Fruit fly (Drosophila melanogaster) whole organism, embryonic: ENCODE data around the gene CG10431.
A peak's percentile ranks its signal among the peaks of the same experiment; 100 is the strongest.

ENCODE experiments used
- B-H1 ChIP-seq: fragments of 200-800 bp; sonication (Bioruptor generic); IDR thresholded peaks from 3 replicates; pipeline ENCODE4 v1.3.6; 2022; ENCODE audit warnings: missing biosample characterization, missing genetic modification characterization
- Blimp-1 ChIP-seq: fragments of 200-800 bp; sonication (Bioruptor generic); optimal IDR thresholded peaks from 3 replicates; lab custom pipeline; 2018; ENCODE audit warnings: missing biosample characterization, missing genetic modification characterization, mild to moderate bottlenecking, moderate library complexity, missing genetic modification reagents
- BtbVII ChIP-seq: fragments of 200-800 bp; sonication (Bioruptor generic); optimal IDR thresholded peaks from 3 replicates; lab custom pipeline; 2017; ENCODE audit warnings: missing biosample characterization, mild to moderate bottlenecking, missing genetic modification characterization
- CG10147 ChIP-seq: fragments of 200-800 bp; sonication (Bioruptor generic); optimal IDR thresholded peaks from 2 replicates; lab custom pipeline; 2019; ENCODE audit warnings: missing biosample characterization, mild to moderate bottlenecking, missing genetic modification characterization, moderate library complexity
- CG11398 ChIP-seq: fragments of 200-800 bp; sonication (Bioruptor generic); optimal IDR thresholded peaks from 2 replicates; lab custom pipeline; 2016; ENCODE audit warnings: missing biosample characterization, missing genetic modification characterization
- CG12071 ChIP-seq: fragments of 200-800 bp; sonication (Bioruptor generic); optimal IDR thresholded peaks from 3 replicates; lab custom pipeline; 2018; ENCODE audit warnings: missing biosample characterization, mild to moderate bottlenecking, missing genetic modification characterization
- CG12744 ChIP-seq: fragments of 200-800 bp; sonication (Bioruptor generic); optimal IDR thresholded peaks from 2 replicates; lab custom pipeline; 2016; ENCODE audit warnings: missing biosample characterization, missing genetic modification characterization
- CG13894 ChIP-seq: fragments of 200-800 bp; sonication (Bioruptor generic); optimal IDR thresholded peaks from 3 replicates; lab custom pipeline; 2018; ENCODE audit warnings: missing biosample characterization, mild to moderate bottlenecking, missing genetic modification characterization, moderate library complexity
- CG17385 ChIP-seq: fragments of 200-800 bp; sonication (Bioruptor generic); optimal IDR thresholded peaks from 3 replicates; lab custom pipeline; 2018; ENCODE audit warnings: missing biosample characterization, mild to moderate bottlenecking, missing genetic modification characterization
- CG18476 ChIP-seq: fragments of 200-800 bp; sonication (Bioruptor generic); optimal IDR thresholded peaks from 2 replicates; lab custom pipeline; 2016; ENCODE audit warnings: missing biosample characterization, mild to moderate bottlenecking, missing genetic modification characterization
- CG18619 ChIP-seq: fragments of 200-800 bp; sonication (Bioruptor generic); optimal IDR thresholded peaks from 3 replicates; lab custom pipeline; 2017; ENCODE audit warnings: missing biosample characterization, mild to moderate bottlenecking, missing genetic modification characterization
- CG4404 ChIP-seq: fragments of 200-800 bp; sonication (Bioruptor generic); IDR thresholded peaks from 2 replicates; pipeline ENCODE4 v1.3.6; 2022; ENCODE audit warnings: missing biosample characterization, missing genetic modification characterization
- CG5180 ChIP-seq: fragments of 200-800 bp; sonication (Bioruptor generic); optimal IDR thresholded peaks from 3 replicates; lab custom pipeline; 2017; ENCODE audit warnings: missing biosample characterization, missing genetic modification characterization, mild to moderate bottlenecking, moderate library complexity, missing genetic modification reagents
- CG6272 ChIP-seq: fragments of 200-800 bp; sonication (Bioruptor generic); IDR thresholded peaks from 2 replicates; pipeline ENCODE4 v1.3.6; 2022; ENCODE audit warnings: missing biosample characterization, missing genetic modification characterization
- CG7372 ChIP-seq: fragments of 200-800 bp; sonication (Bioruptor generic); IDR thresholded peaks from 2 replicates; pipeline ENCODE4 v1.3.6; 2022; ENCODE audit warnings: missing biosample characterization, missing genetic modification characterization
- CG8089 ChIP-seq: fragments of 200-800 bp; sonication (Bioruptor generic); optimal IDR thresholded peaks from 3 replicates; lab custom pipeline; 2016; ENCODE audit warnings: missing biosample characterization, missing genetic modification characterization
- CG8290 ChIP-seq, 3 experiments: fragments of 200-800 bp; sonication (Bioruptor generic); optimal IDR thresholded peaks; 2 replicates each; lab custom pipeline; 2016 to 2019; ENCODE audit warnings: missing biosample characterization in 3 of 3, missing genetic modification characterization in 3 of 3, mild to moderate bottlenecking in 2 of 3, moderate library complexity in 1 of 3
- CG8924 ChIP-seq: fragments of 200-800 bp; optimal IDR thresholded peaks from 3 replicates; lab custom pipeline; 2019; ENCODE audit warnings: missing biosample characterization, mild to moderate bottlenecking, missing genetic modification characterization, moderate library complexity
- CG9609 ChIP-seq: fragments of 200-800 bp; sonication (Bioruptor generic); optimal IDR thresholded peaks from 3 replicates; lab custom pipeline; 2016; ENCODE audit warnings: missing biosample characterization, missing genetic modification characterization
- CG9727 ChIP-seq: fragments of 200-800 bp; sonication (Bioruptor generic); optimal IDR thresholded peaks from 3 replicates; lab custom pipeline; 2017; ENCODE audit warnings: missing biosample characterization, mild to moderate bottlenecking, missing genetic modification characterization
- CG9817 ChIP-seq: fragments of 200-800 bp; sonication (Bioruptor generic); optimal IDR thresholded peaks from 2 replicates; lab custom pipeline; 2018; ENCODE audit warnings: missing biosample characterization, mild to moderate bottlenecking, missing genetic modification characterization, moderate library complexity
- CHES-1-like ChIP-seq: fragments of 200-800 bp; sonication (Bioruptor generic); optimal IDR thresholded peaks from 2 replicates; lab custom pipeline; 2016; ENCODE audit warnings: missing biosample characterization, missing genetic modification characterization
- Camta ChIP-seq: fragments of 200-800 bp; sonication (Bioruptor generic); optimal IDR thresholded peaks from 2 replicates; lab custom pipeline; 2016; ENCODE audit warnings: missing biosample characterization, missing genetic modification characterization
- CkIIα-i1 ChIP-seq: fragments of 200-800 bp; sonication (Bioruptor generic); IDR thresholded peaks from 2 replicates; pipeline ENCODE4 v1.3.6; 2022; ENCODE audit warnings: missing biosample characterization, missing genetic modification characterization
- CrebB ChIP-seq: fragments of 200-800 bp; sonication (Bioruptor generic); optimal IDR thresholded peaks from 3 replicates; lab custom pipeline; 2018; ENCODE audit warnings: missing biosample characterization, mild to moderate bottlenecking, missing genetic modification characterization
- Dref ChIP-seq: fragments of 200-800 bp; sonication (Bioruptor generic); IDR thresholded peaks from 2 replicates; pipeline ENCODE4 v1.3.6; 2022; ENCODE audit warnings: missing biosample characterization, missing genetic modification characterization
- Eip74EF ChIP-seq, 2 experiments: fragments of 200-800 bp in 1 of 2; fragments of >200 bp in 1 of 2; sonication (Bioruptor generic) in 1 of 2; optimal IDR thresholded peaks; 2 replicates each; lab custom pipeline; 2017 to 2019; ENCODE audit warnings: missing biosample characterization in 2 of 2, missing genetic modification characterization in 2 of 2, mild to moderate bottlenecking in 1 of 2, moderate library complexity in 1 of 2
- Fer3 ChIP-seq: fragments of 200-800 bp; sonication (Bioruptor generic); optimal IDR thresholded peaks from 2 replicates; lab custom pipeline; 2018; ENCODE audit warnings: missing biosample characterization, mild to moderate bottlenecking, missing genetic modification characterization, moderate library complexity
- HLH3B ChIP-seq: fragments of 200-800 bp; sonication (Bioruptor generic); IDR thresholded peaks from 2 replicates; pipeline ENCODE4 v1.3.6; 2022; ENCODE audit warnings: missing biosample characterization, missing genetic modification characterization
- HLH4C ChIP-seq: fragments of 200-800 bp; sonication (Bioruptor generic); IDR thresholded peaks from 3 replicates; pipeline ENCODE4 v1.3.6; 2022; ENCODE audit warnings: missing biosample characterization, missing genetic modification characterization; ENCODE audit not compliant: partially characterized antibody
- HLHmδ ChIP-seq: fragments of 200-800 bp; sonication (Bioruptor generic); optimal IDR thresholded peaks from 2 replicates; lab custom pipeline; 2018; ENCODE audit warnings: missing biosample characterization, mild to moderate bottlenecking, missing genetic modification characterization, moderate library complexity
- Hr39 ChIP-seq: fragments of >200 bp; optimal IDR thresholded peaks from 2 replicates; lab custom pipeline; 2017
- NfI ChIP-seq: fragments of 200-800 bp; sonication (Bioruptor generic); optimal IDR thresholded peaks from 3 replicates; lab custom pipeline; 2018; ENCODE audit warnings: missing biosample characterization, mild to moderate bottlenecking, missing genetic modification characterization, moderate library complexity
- Tbp ChIP-seq: fragments of >200 bp; optimal IDR thresholded peaks from 2 replicates; lab custom pipeline; 2018; ENCODE audit warnings: missing biosample characterization, missing genetic modification characterization
- bowl ChIP-seq: fragments of 200-800 bp; sonication (Bioruptor generic); IDR thresholded peaks from 2 replicates; pipeline ENCODE4 v1.3.6; 2022; ENCODE audit warnings: missing biosample characterization, missing genetic modification characterization
- chm ChIP-seq: fragments of 200-800 bp; sonication (Bioruptor generic); IDR thresholded peaks from 2 replicates; pipeline ENCODE4 v1.3.6; 2022; ENCODE audit warnings: missing biosample characterization, missing genetic modification characterization
- eyg ChIP-seq: fragments of 200-800 bp; sonication (Bioruptor generic); optimal IDR thresholded peaks from 3 replicates; lab custom pipeline; 2016; ENCODE audit warnings: missing biosample characterization, missing genetic modification characterization
- luna ChIP-seq: fragments of 200-800 bp; sonication (Bioruptor generic); optimal IDR thresholded peaks from 2 replicates; lab custom pipeline; 2016; ENCODE audit warnings: missing biosample characterization, missing genetic modification characterization
- maf-S ChIP-seq: fragments of 200-800 bp; sonication (Bioruptor generic); optimal IDR thresholded peaks from 2 replicates; lab custom pipeline; 2016; ENCODE audit warnings: missing biosample characterization, missing genetic modification characterization
- phol ChIP-seq: fragments of 200-800 bp; sonication (Bioruptor generic); optimal IDR thresholded peaks from 3 replicates; lab custom pipeline; 2018; ENCODE audit warnings: missing biosample characterization, mild to moderate bottlenecking, missing genetic modification characterization, moderate library complexity
- ro ChIP-seq: fragments of 200-800 bp; sonication (Bioruptor generic); IDR thresholded peaks from 2 replicates; pipeline ENCODE4 v1.3.6; 2022; ENCODE audit warnings: missing biosample characterization, missing genetic modification characterization
- sd ChIP-seq: fragments of 200-800 bp; sonication (Bioruptor generic); optimal IDR thresholded peaks from 3 replicates; lab custom pipeline; 2018; ENCODE audit warnings: missing biosample characterization, mild to moderate bottlenecking, missing genetic modification characterization, moderate library complexity
- sna ChIP-seq: fragments of 200-800 bp; sonication (Bioruptor generic); IDR thresholded peaks from 2 replicates; pipeline ENCODE4 v1.3.6; 2022; ENCODE audit warnings: missing biosample characterization, missing genetic modification characterization; ENCODE audit not compliant: partially characterized antibody
- tgo ChIP-seq: fragments of 200-800 bp; sonication (Bioruptor generic); IDR thresholded peaks from 3 replicates; pipeline ENCODE4 v1.3.6; 2022; ENCODE audit warnings: missing biosample characterization, missing genetic modification characterization
- tll ChIP-seq, 2 experiments: fragments of 200-800 bp in 1 of 2; fragments of >200 bp in 1 of 2; sonication (Bioruptor generic) in 1 of 2; optimal IDR thresholded peaks; 2 replicates each; lab custom pipeline; 2017 to 2019; ENCODE audit warnings: missing biosample characterization in 2 of 2, missing genetic modification characterization in 2 of 2, mild to moderate bottlenecking in 1 of 2, moderate library complexity in 1 of 2
- tup ChIP-seq: fragments of 200-800 bp; sonication (Bioruptor generic); optimal IDR thresholded peaks from 2 replicates; lab custom pipeline; 2016; ENCODE audit warnings: missing biosample characterization, mild to moderate bottlenecking, missing genetic modification characterization, moderate library complexity
- zen2 ChIP-seq: fragments of 200-800 bp; sonication (Bioruptor generic); IDR thresholded peaks from 3 replicates; pipeline ENCODE4 v1.3.6; 2022; ENCODE audit warnings: missing biosample characterization, missing genetic modification characterization; ENCODE audit not compliant: partially characterized antibody
- zfh2 ChIP-seq: fragments of 200-800 bp; sonication (Bioruptor generic); optimal IDR thresholded peaks from 2 replicates; lab custom pipeline; 2016; ENCODE audit warnings: missing biosample characterization, missing genetic modification characterization

CG10431 gene

dm6 chr2L:19023972-19024743 lies 49.6 kb downstream of the CG10431 start (continued):
- TF ChIP-seq Fer3 (peak; percentile 77), Dref (no peak), phol (tag; lab: Kevin White, UChicago) (peak; percentile 75), CG12744 (GFP tag; lab: Kevin White, UChicago) (no peak), HLH4C (GFP tag; lab: Robert Waterston, UW) (no peak), CG8924 (peak; percentile 84), CG10147 (peak; percentile 76), CkIIα-i1 (no peak), CG7372 (GFP tag; lab: Robert Waterston, UW) (peak; percentile 10; the same call in 1 of the 2 replicates), CG8290 (GFP tag; optimal IDR thresholded peaks at IDR 0.05; lab: Kevin White, UChicago) (no peak), CG8290 (tag; optimal IDR thresholded peaks at IDR 0.05; lab: Kevin White, UChicago) (peak in 1 of 2 experiments; percentile 22), Tbp (GFP tag; lab: Kevin White, UChicago) (no peak), CG4404 (GFP tag; lab: Robert Waterston, UW) (no peak; the same call in 1 of the 2 replicates), chm (GFP tag; lab: Robert Waterston, UW) (0 out of 2 replicates have a peak, but pooled peaks have one; percentile 16), maf-S (no peak), CG12071 (peak; percentile 25), CHES-1-like (GFP tag; lab: Kevin White, UChicago) (no peak), luna (GFP tag; lab: Kevin White, UChicago) (no peak), zen2 (no peak), Eip74EF (GFP tag; optimal IDR thresholded peaks at IDR 0.05; lab: Kevin White, UChicago) (peak in 1 of 2 experiments; percentile 66), tup (GFP tag; lab: Kevin White, UChicago) (no peak), Hr39 (no peak), CG9727 (peak; percentile 70), B-H1 (peak; percentile 37; the same call in 2 of the 3 replicates), bowl (GFP tag; lab: Robert Waterston, UW) (no peak), CG9609 (GFP tag; lab: Kevin White, UChicago) (no peak), CG6272 (no peak), Blimp-1 (GFP tag; lab: Kevin White, UChicago) (peak; percentile 60), CG5180 (peak; percentile 58), sd (tag; lab: Kevin White, UChicago) (peak; percentile 60), Camta (peak; percentile 23), HLHmδ (GFP tag; lab: Kevin White, UChicago) (no peak), CG9817 (tag; lab: Kevin White, UChicago) (peak; percentile 65), NfI (GFP tag; lab: Kevin White, UChicago) (peak; percentile 71), sna (GFP tag; lab: Robert Waterston, UW) (no peak), CG17385 (GFP tag; lab: Kevin White, UChicago) (peak; percentile 76), eyg (GFP tag; lab: Kevin White, UChicago) (no peak), CG13894 (tag; lab: Kevin White, UChicago) (peak; percentile 28), tll (GFP tag; optimal IDR thresholded peaks at IDR 0.05; lab: Kevin White, UChicago) (no peak), CG18619 (GFP tag; lab: Kevin White, UChicago) (peak; percentile 70), CG18476 (GFP tag; lab: Kevin White, UChicago) (peak; percentile 35), ro (GFP tag; lab: Robert Waterston, UW) (no peak), CG8089 (GFP tag; lab: Kevin White, UChicago) (no peak), tgo (GFP tag; lab: Robert Waterston, UW) (peak; percentile 48; the same call in 2 of the 3 replicates), CrebB (tag; lab: Kevin White, UChicago) (no peak), BtbVII (GFP tag; lab: Kevin White, UChicago) (peak; percentile 76), zfh2 (GFP tag; lab: Kevin White, UChicago) (no peak), CG11398 (GFP tag; lab: Kevin White, UChicago) (no peak), HLH3B (0 out of 2 replicates have a peak, but pooled peaks have one; percentile 46)
